Worm (Caenorhabditis elegans) whole organism, L4/young adult: Measurements from ENCODE around the gene clec-24.

Experiments
- W03F9.2 ChIP-seq: fragments of 150-350 bp; optimal IDR thresholded peaks from 2 replicates; lab custom pipeline; 2014; ENCODE audit warnings: missing biosample characterization, missing genetic modification characterization
- dao-5 ChIP-seq: sonication (generic microtip); optimal IDR thresholded peaks from 2 replicates; lab custom pipeline; 2016; ENCODE audit warnings: missing genotype, missing genetic modification characterization, moderate library complexity, missing compliant biosample characterization
- him-1 ChIP-seq: sonication (generic microtip); optimal IDR thresholded peaks from 2 replicates; lab custom pipeline; 2016; ENCODE audit warnings: missing genotype, missing genetic modification reagents, missing genetic modification characterization, missing compliant biosample characterization

- TF ChIP-seq W03F9.2 (tag; lab: Kevin White, UChicago) (no peak), him-1 (tag; lab: Kevin White, UChicago) (no peak), dao-5 (tag; lab: Kevin White, UChicago) (no peak)
Observed at ce11 chrV:16816707-16817106, 45.1 kb upstream of the clec-24 start.
